Worm (Caenorhabditis elegans) whole organism, young adult: ENCODE measurements around the gene F35C5.3.

Source experiments
- B0035.1 ChIP-seq: sonication (generic microtip); optimal IDR thresholded peaks from 2 replicates; lab custom pipeline; 2016; ENCODE audit warnings: missing genetic modification characterization, mild to moderate bottlenecking, missing compliant biosample characterization, missing genotype, missing genetic modification reagents
- D2030.7 ChIP-seq: fragments of 200-800 bp; sonication (Bioruptor generic); IDR thresholded peaks from 2 replicates; pipeline ENCODE4 v1.3.6; 2022; ENCODE audit warnings: missing genetic modification reagents, missing genetic modification characterization, missing compliant biosample characterization
- aptf-3 ChIP-seq: fragments of 200-800 bp; sonication (Bioruptor generic); IDR thresholded peaks from 2 replicates; pipeline ENCODE4 v1.3.6; 2022; ENCODE audit warnings: missing genetic modification characterization, missing compliant biosample characterization
- lin-40 ChIP-seq: sonication (generic microtip); optimal IDR thresholded peaks from 2 replicates; lab custom pipeline; 2016; ENCODE audit warnings: missing genetic modification characterization, mild to moderate bottlenecking, missing compliant biosample characterization, missing genotype, missing genetic modification reagents
- lin-54 ChIP-seq: fragments of 200-800 bp; sonication (Bioruptor generic); optimal IDR thresholded peaks from 2 replicates; lab custom pipeline; 2018; ENCODE audit warnings: mild to moderate bottlenecking, missing genetic modification characterization, missing compliant biosample characterization
- mel-28 ChIP-seq: sonication (generic microtip); optimal IDR thresholded peaks from 2 replicates; lab custom pipeline; 2016; ENCODE audit warnings: borderline replicate concordance, mild to moderate bottlenecking, missing genetic modification characterization, missing compliant biosample characterization
- nhr-90 ChIP-seq: sonication (generic microtip); optimal IDR thresholded peaks from 2 replicates; lab custom pipeline; 2016; ENCODE audit warnings: missing genotype, mild to moderate bottlenecking, missing genetic modification characterization, missing compliant biosample characterization
- pha-4 ChIP-seq: fragments of 150-350 bp; sonication (generic microtip); optimal IDR thresholded peaks from 2 replicates; lab custom pipeline; 2014; ENCODE audit warnings: missing biosample characterization, missing genetic modification reagents, missing genetic modification characterization
- sdz-38 ChIP-seq: sonication (generic microtip); optimal IDR thresholded peaks from 2 replicates; lab custom pipeline; 2016; ENCODE audit warnings: missing genotype, missing genetic modification characterization, missing compliant biosample characterization
- sea-2 ChIP-seq: fragments of 200-800 bp; sonication (Bioruptor generic); IDR thresholded peaks from 2 replicates; pipeline ENCODE4 v1.3.6; 2022; ENCODE audit warnings: missing genetic modification characterization, missing compliant biosample characterization
- sptf-2 ChIP-seq: fragments of 200-800 bp; sonication (Bioruptor generic); optimal IDR thresholded peaks from 2 replicates; lab custom pipeline; 2018; ENCODE audit warnings: mild to moderate bottlenecking, missing genetic modification characterization, missing compliant biosample characterization

DNA sequence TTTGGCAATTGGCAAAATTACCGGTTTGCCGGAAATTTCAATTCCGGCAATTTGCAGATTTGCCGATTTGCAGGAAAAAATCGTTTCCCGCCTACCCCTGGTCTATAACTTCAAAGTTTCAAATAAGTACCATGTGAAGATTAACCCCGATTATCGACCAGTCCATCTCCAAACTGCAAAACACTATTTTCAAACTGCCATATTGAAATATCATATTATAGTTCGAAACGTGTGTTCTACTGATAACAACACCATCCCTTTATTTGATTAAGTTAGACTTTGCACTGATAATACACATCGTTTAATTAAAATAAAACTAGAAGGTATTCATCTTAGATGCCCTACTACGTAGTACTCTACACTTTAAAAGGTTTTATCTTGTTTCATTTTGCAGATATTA is 41.6 kb downstream of the F35C5.3 start:
- TF ChIP-seq sea-2 (GFP tag; lab: Robert Waterston, UW) (no peak), sdz-38 (tag; lab: Kevin White, UChicago) (no peak), B0035.1 (tag; lab: Kevin White, UChicago) (no peak), sptf-2 (GFP tag; lab: Kevin White, UChicago) (no peak), pha-4 (tag; lab: Kevin White, UChicago) (no peak), aptf-3 (GFP tag; lab: Robert Waterston, UW) (no peak), nhr-90 (no peak), D2030.7 (GFP tag; lab: Robert Waterston, UW) (no peak), lin-54 (GFP tag; lab: Kevin White, UChicago) (no peak), mel-28 (tag; lab: Kevin White, UChicago) (no peak), lin-40 (tag; lab: Kevin White, UChicago) (no peak)
